Worm (Caenorhabditis elegans): ENCODE data around the gene bath-37.

bath-37 gene

DNA sequence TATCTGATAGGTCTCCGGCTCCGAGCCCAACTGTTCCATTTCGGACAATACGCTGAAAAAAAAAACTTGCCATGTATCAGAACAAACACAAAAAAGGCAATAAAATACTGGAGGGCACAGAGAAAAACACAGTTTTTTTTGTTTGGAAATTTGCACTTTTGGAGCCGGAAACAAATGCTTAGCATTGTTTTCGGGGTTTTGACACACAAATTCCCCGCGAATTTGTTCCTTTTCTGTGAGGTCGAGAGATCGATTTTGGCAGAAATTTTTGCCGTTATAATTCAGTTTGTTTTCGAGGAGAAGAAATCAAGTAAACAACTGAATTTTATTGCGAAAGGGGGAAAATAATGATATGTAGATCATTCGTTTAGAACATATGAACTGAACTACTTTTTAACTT, 12.1 kb upstream of the bath-37 start, which contains the start of gene K08E4.2:
Gene K08E4.2, minus strand, starts transcription at position 54 of the 400 bp plus-strand sequence.
- TF ChIP-seq unc-120 (tag; optimal IDR thresholded peaks at IDR 0.05; ENCODE audit: poor library complexity, severe bottlenecking) (no peak), zip-8 (tag; optimal IDR thresholded peaks at IDR 0.05) (no peak), lsy-2 (tag; optimal IDR thresholded peaks at IDR 0.05) (no peak), unc-62 (GFP tag; optimal IDR thresholded peaks at IDR 0.05) (no peak), unc-39 (tag; optimal IDR thresholded peaks at IDR 0.05) (no peak), ceh-83 (GFP tag; optimal IDR thresholded peaks at IDR 0.05) (no peak), nhr-28 (tag; optimal IDR thresholded peaks at IDR 0.05) (no peak), hlh-1 (tag; optimal IDR thresholded peaks at IDR 0.05) (no peak), elt-1 (tag; optimal IDR thresholded peaks at IDR 0.05; ENCODE audit: borderline replicate concordance, insufficient read depth) (no peak), blmp-1 (tag; optimal IDR thresholded peaks at IDR 0.05) (no peak)

ce11 chrIV:12057508-12057907, 11.2 kb upstream of the bath-37 start, which contains the start of gene K08E4.3:
Gene K08E4.3 (plus strand): TSS chrIV:12057742.
- peak; percentile 30 for TF ChIP-seq hlh-1 (tag; optimal IDR thresholded peaks at IDR 0.05)
- TF ChIP-seq nhr-2 (tag; optimal IDR thresholded peaks at IDR 0.05), result no peak
- peak; percentile 77 for TF ChIP-seq unc-62 (GFP tag; optimal IDR thresholded peaks at IDR 0.05)
- no peak for TF ChIP-seq nhr-28 (tag; optimal IDR thresholded peaks at IDR 0.05)
- TF ChIP-seq unc-120 (tag; optimal IDR thresholded peaks at IDR 0.05; ENCODE audit: poor library complexity, severe bottlenecking), result peak; percentile 18

DNA sequence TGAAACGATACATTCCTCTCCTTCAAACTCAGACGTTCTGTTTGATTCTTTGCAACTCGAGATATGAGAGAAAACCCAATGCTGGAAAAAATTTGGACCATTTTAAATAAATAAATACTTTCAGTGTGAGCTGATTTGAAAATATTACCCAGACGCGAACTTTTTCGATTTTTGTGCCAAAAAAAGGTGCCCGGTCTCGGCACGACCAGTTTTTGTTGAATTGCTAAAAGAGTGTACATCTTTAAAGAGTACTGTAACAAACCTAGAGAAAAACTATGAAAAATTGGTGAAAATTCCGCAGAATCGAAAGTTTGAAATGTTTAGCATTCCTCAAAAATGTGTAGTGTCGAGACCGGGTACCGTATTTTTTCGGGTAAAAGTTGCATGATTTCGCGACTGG, 7.5 kb upstream of the bath-37 start, which contains the start of gene K08E4.8:
Gene K08E4.8, minus strand, starts transcription at position 101 of the 400 bp plus-strand sequence.
- TF ChIP-seq nhr-12 (tag; optimal IDR thresholded peaks at IDR 0.05), result no peak
- TF ChIP-seq elt-3 (tag; optimal IDR thresholded peaks at IDR 0.05), result no peak
- TF ChIP-seq hlh-1 (tag; optimal IDR thresholded peaks at IDR 0.05), result no peak
- no peak for TF ChIP-seq mab-5 (tag; optimal IDR thresholded peaks at IDR 0.05)
- TF ChIP-seq snpc-4 (tag; optimal IDR thresholded peaks at IDR 0.05), result no peak
- no peak for TF ChIP-seq cnd-1 (tag; optimal IDR thresholded peaks at IDR 0.05)

ce11 chrIV:12075497-12075896, 6.8 kb downstream of the bath-37 start, which contains the start of gene K08E4.7:
Gene K08E4.7 (plus strand): TSS chrIV:12075797.
- TF ChIP-seq pha-4 (tag; optimal IDR thresholded peaks at IDR 0.05) (no peak), ztf-11 (tag; optimal IDR thresholded peaks at IDR 0.05) (no peak), mep-1 (tag; optimal IDR thresholded peaks at IDR 0.05) (no peak), tbx-8 (GFP tag; optimal IDR thresholded peaks at IDR 0.05) (no peak), mab-5 (tag; optimal IDR thresholded peaks at IDR 0.05) (no peak), ces-1 (GFP tag; optimal IDR thresholded peaks at IDR 0.05) (no peak)

- TF ChIP-seq lsy-2 (tag; optimal IDR thresholded peaks at IDR 0.05) (no peak), tbx-8 (GFP tag; optimal IDR thresholded peaks at IDR 0.05) (no peak), flh-1 (GFP tag; optimal IDR thresholded peaks at IDR 0.05) (no peak), nhr-12 (tag; optimal IDR thresholded peaks at IDR 0.05) (no peak), nhr-76 (tag; optimal IDR thresholded peaks at IDR 0.05) (no peak), M03D4.4 (tag; optimal IDR thresholded peaks at IDR 0.05) (no peak), unc-62 (GFP tag; optimal IDR thresholded peaks at IDR 0.05) (no peak), hlh-1 (tag; optimal IDR thresholded peaks at IDR 0.05) (no peak), snpc-4 (tag; optimal IDR thresholded peaks at IDR 0.05) (no peak), nhr-28 (tag; optimal IDR thresholded peaks at IDR 0.05) (no peak), bed-3 (GFP tag; optimal IDR thresholded peaks at IDR 0.05) (no peak), ham-2 (GFP tag; optimal IDR thresholded peaks at IDR 0.05) (no peak), ces-1 (GFP tag; optimal IDR thresholded peaks at IDR 0.05) (no peak), blmp-1 (tag; optimal IDR thresholded peaks at IDR 0.05) (no peak)
Measured at ce11 chrIV:12078112-12078812, 9.6 kb downstream of the bath-37 start, which contains the start of gene tmed-1. Gene tmed-1 (minus strand): TSS chrIV:12078162.

ce11 chrIV:12078907-12079523, 10.3 kb downstream of the bath-37 start, which contains the start of gene lex-1:
Gene lex-1 (plus strand): TSS chrIV:12079473.
- TF ChIP-seq ztf-11 (tag; optimal IDR thresholded peaks at IDR 0.05) (no peak), lin-32 (GFP tag; optimal IDR thresholded peaks at IDR 0.05) (no peak), mab-5 (tag; optimal IDR thresholded peaks at IDR 0.05) (no peak), lsy-2 (tag; optimal IDR thresholded peaks at IDR 0.05) (peak; percentile 10), hlh-1 (tag; optimal IDR thresholded peaks at IDR 0.05) (no peak), mep-1 (tag; optimal IDR thresholded peaks at IDR 0.05) (peak; percentile 33), ces-1 (GFP tag; optimal IDR thresholded peaks at IDR 0.05) (no peak), elt-3 (tag; optimal IDR thresholded peaks at IDR 0.05) (no peak), mls-2 (tag; optimal IDR thresholded peaks at IDR 0.05) (no peak), cnd-1 (tag; optimal IDR thresholded peaks at IDR 0.05) (no peak), unc-120 (tag; optimal IDR thresholded peaks at IDR 0.05; ENCODE audit: poor library complexity, severe bottlenecking) (no peak), bed-3 (GFP tag; optimal IDR thresholded peaks at IDR 0.05) (no peak), ceh-43 (GFP tag; optimal IDR thresholded peaks at IDR 0.05) (no peak)

Measured in whole organism, mixed stage, embryonic.